Worm (Caenorhabditis elegans) whole organism, young adult: ENCODE measurements around the gene nduv-3.

Experiments
- B0019.2 ChIP-seq: fragments of 200-800 bp; sonication (Bioruptor generic); conservative IDR thresholded peaks from 2 replicates; pipeline ENCODE4 v1.3.6; 2022; ENCODE audit warnings: missing genetic modification reagents, missing genetic modification characterization, missing compliant biosample characterization
- B0261.1 ChIP-seq: sonication (generic microtip); optimal IDR thresholded peaks from 2 replicates; lab custom pipeline; 2016; ENCODE audit warnings: mild to moderate bottlenecking, missing genetic modification characterization, moderate library complexity, missing compliant biosample characterization
- B0336.3 ChIP-seq: fragments of 200-800 bp; sonication (Bioruptor generic); IDR thresholded peaks from 2 replicates; pipeline ENCODE4 v1.3.6; 2022; ENCODE audit warnings: missing genetic modification characterization, missing compliant biosample characterization
- D2030.7 ChIP-seq: fragments of 200-800 bp; sonication (Bioruptor generic); IDR thresholded peaks from 2 replicates; pipeline ENCODE4 v1.3.6; 2022; ENCODE audit warnings: missing genetic modification reagents, missing genetic modification characterization, missing compliant biosample characterization
- F10E7.11 ChIP-seq: sonication (generic microtip); optimal IDR thresholded peaks from 2 replicates; lab custom pipeline; 2017; ENCODE audit warnings: mild to moderate bottlenecking, missing genetic modification characterization, moderate library complexity, missing compliant biosample characterization
- F23B12.7 ChIP-seq: sonication (generic microtip); optimal IDR thresholded peaks from 2 replicates; lab custom pipeline; 2017; ENCODE audit warnings: missing genetic modification characterization, mild to moderate bottlenecking, missing compliant biosample characterization, antibody characterized with exemption, moderate library complexity; ENCODE audit not compliant: insufficient read depth
- F33H1.4 ChIP-seq: fragments of 200-800 bp; sonication (Bioruptor generic); IDR thresholded peaks from 2 replicates; pipeline ENCODE4 v1.3.6; 2022; ENCODE audit warnings: missing genetic modification reagents, missing genetic modification characterization, missing compliant biosample characterization
- F49E8.2 ChIP-seq: sonication (generic microtip); optimal IDR thresholded peaks from 3 replicates; lab custom pipeline; 2017; ENCODE audit warnings: missing genetic modification characterization, mild to moderate bottlenecking, missing compliant biosample characterization, antibody characterized with exemption, moderate library complexity; ENCODE audit not compliant: insufficient read depth
- F52B5.7 ChIP-seq: sonication (generic microtip); optimal IDR thresholded peaks from 2 replicates; lab custom pipeline; 2016; ENCODE audit warnings: mild to moderate bottlenecking, missing genetic modification characterization, missing compliant biosample characterization
- K11D2.4 ChIP-seq: fragments of 200-800 bp; sonication (Bioruptor generic); IDR thresholded peaks from 2 replicates; pipeline ENCODE4 v1.3.6; 2022; ENCODE audit warnings: missing genetic modification reagents, missing genetic modification characterization, missing compliant biosample characterization
- K12H6.12 ChIP-seq: fragments of 200-800 bp; sonication (Bioruptor generic); optimal IDR thresholded peaks from 2 replicates; lab custom pipeline; 2018; ENCODE audit warnings: mild to moderate bottlenecking, missing genetic modification characterization, missing compliant biosample characterization
- T26A5.8 ChIP-seq: sonication (generic microtip); optimal IDR thresholded peaks from 2 replicates; lab custom pipeline; 2016; ENCODE audit warnings: missing genetic modification characterization, missing compliant biosample characterization
- Y53F4B.3 ChIP-seq: fragments of 200-800 bp; sonication (Bioruptor generic); IDR thresholded peaks from 2 replicates; pipeline ENCODE4 v1.3.6; 2022; ENCODE audit warnings: missing genetic modification reagents, missing genetic modification characterization, missing compliant biosample characterization
- Y53G8AR.9 ChIP-seq: fragments of 200-800 bp; sonication (Bioruptor generic); conservative IDR thresholded peaks from 2 replicates; pipeline ENCODE4 v1.3.6; 2022; ENCODE audit warnings: missing genetic modification reagents, missing genetic modification characterization, missing compliant biosample characterization
- Y56A3A.18 ChIP-seq: fragments of 200-800 bp; sonication (Bioruptor generic); IDR thresholded peaks from 2 replicates; pipeline ENCODE4 v1.3.6; 2022; ENCODE audit warnings: missing genetic modification reagents, missing genetic modification characterization, missing compliant biosample characterization
- Y67H2A.10 ChIP-seq: fragments of 200-800 bp; sonication (Bioruptor generic); conservative IDR thresholded peaks from 2 replicates; pipeline ENCODE4 v1.3.6; 2022; ENCODE audit warnings: missing genetic modification reagents, missing genetic modification characterization, missing compliant biosample characterization
- Y95B8A.8 ChIP-seq: fragments of 200-800 bp; sonication (Bioruptor generic); IDR thresholded peaks from 2 replicates; pipeline ENCODE4 v1.3.6; 2022; ENCODE audit warnings: missing genetic modification reagents, missing genetic modification characterization, missing compliant biosample characterization
- aptf-2 ChIP-seq: fragments of 200-800 bp; sonication (Bioruptor generic); conservative IDR thresholded peaks from 2 replicates; pipeline ENCODE4 v1.3.6; 2022; ENCODE audit warnings: missing genetic modification reagents, missing genetic modification characterization, missing compliant biosample characterization
- attf-6 ChIP-seq: fragments of 200-800 bp; sonication (Bioruptor generic); IDR thresholded peaks from 2 replicates; pipeline ENCODE4 v1.3.6; 2022; ENCODE audit warnings: missing genetic modification reagents, missing genetic modification characterization, missing compliant biosample characterization
- bed-2 ChIP-seq: fragments of 200-800 bp; sonication (Bioruptor generic); IDR thresholded peaks from 2 replicates; pipeline ENCODE4 v1.3.6; 2022; ENCODE audit warnings: missing genetic modification reagents, missing genetic modification characterization, missing compliant biosample characterization
- cebp-2 ChIP-seq: fragments of 200-800 bp; sonication (Bioruptor generic); IDR thresholded peaks from 2 replicates; pipeline ENCODE4 v1.3.6; 2022; ENCODE audit warnings: missing genetic modification characterization, missing compliant biosample characterization
- ceh-40 ChIP-seq: fragments of 200-800 bp; sonication (Bioruptor generic); IDR thresholded peaks from 2 replicates; pipeline ENCODE4 v1.3.6; 2022; ENCODE audit warnings: missing genetic modification characterization, missing compliant biosample characterization
- chd-7 ChIP-seq: sonication (generic microtip); optimal IDR thresholded peaks from 2 replicates; lab custom pipeline; 2016; ENCODE audit warnings: mild to moderate bottlenecking, missing genetic modification characterization, moderate library complexity, missing compliant biosample characterization
- dpff-1 ChIP-seq: sonication (generic microtip); optimal IDR thresholded peaks from 2 replicates; lab custom pipeline; 2017; ENCODE audit warnings: mild to moderate bottlenecking, missing genetic modification characterization, missing compliant biosample characterization
- dpl-1 ChIP-seq: fragments of 150-350 bp; optimal IDR thresholded peaks from 2 replicates; lab custom pipeline; 2014; ENCODE audit warnings: missing biosample characterization, missing genetic modification reagents, missing genetic modification characterization
- egrh-3 ChIP-seq: fragments of 200-800 bp; sonication (Bioruptor generic); IDR thresholded peaks from 2 replicates; pipeline ENCODE4 v1.3.6; 2022; ENCODE audit warnings: missing genetic modification reagents, missing genetic modification characterization, missing compliant biosample characterization
- ets-4 ChIP-seq: fragments of 200-800 bp; sonication (Bioruptor generic); optimal IDR thresholded peaks from 2 replicates; lab custom pipeline; 2018; ENCODE audit warnings: mild to moderate bottlenecking, missing genetic modification characterization, missing compliant biosample characterization
- hrde-1 ChIP-seq: sonication (generic microtip); optimal IDR thresholded peaks from 2 replicates; lab custom pipeline; 2016; ENCODE audit warnings: missing genetic modification characterization, mild to moderate bottlenecking, missing compliant biosample characterization, moderate library complexity, missing genotype, missing genetic modification reagents, borderline replicate concordance
- lag-1 ChIP-seq: fragments of 200-800 bp; sonication (Bioruptor generic); IDR thresholded peaks from 2 replicates; pipeline ENCODE4 v1.3.6; 2022; ENCODE audit warnings: missing genetic modification reagents, missing genetic modification characterization, missing compliant biosample characterization
- lin-26 ChIP-seq: fragments of 200-800 bp; sonication (Bioruptor generic); IDR thresholded peaks from 2 replicates; pipeline ENCODE4 v1.3.6; 2022; ENCODE audit warnings: missing genetic modification reagents, missing genetic modification characterization, missing compliant biosample characterization
- lin-35 ChIP-seq, 3 experiments: fragments of 150-350 bp in 2 of 3; sonication (generic microtip) in 1 of 3; optimal IDR thresholded peaks; 2 replicates each; lab custom pipeline; 2014 to 2018; ENCODE audit warnings: missing biosample characterization in 3 of 3, missing genetic modification characterization in 3 of 3, missing genetic modification reagents in 3 of 3
- lsy-27 ChIP-seq: sonication (generic microtip); optimal IDR thresholded peaks from 2 replicates; lab custom pipeline; 2017; ENCODE audit warnings: missing genetic modification characterization, mild to moderate bottlenecking, missing compliant biosample characterization, antibody characterized with exemption, missing genotype, borderline replicate concordance; ENCODE audit not compliant: insufficient read depth
- madf-6 ChIP-seq: fragments of 200-800 bp; sonication (Bioruptor generic); IDR thresholded peaks from 2 replicates; pipeline ENCODE4 v1.3.6; 2022; ENCODE audit warnings: missing genetic modification reagents, missing genetic modification characterization, missing compliant biosample characterization
- madf-8 ChIP-seq: fragments of 200-800 bp; sonication (Bioruptor generic); conservative IDR thresholded peaks from 2 replicates; pipeline ENCODE4 v1.3.6; 2022; ENCODE audit warnings: missing genetic modification reagents, missing genetic modification characterization, missing compliant biosample characterization
- mcd-1 ChIP-seq: fragments of 200-800 bp; sonication (Bioruptor generic); IDR thresholded peaks from 2 replicates; pipeline ENCODE4 v1.3.6; 2022; ENCODE audit warnings: missing genetic modification reagents, missing genetic modification characterization, missing compliant biosample characterization
- mel-28 ChIP-seq: sonication (generic microtip); optimal IDR thresholded peaks from 2 replicates; lab custom pipeline; 2016; ENCODE audit warnings: borderline replicate concordance, mild to moderate bottlenecking, missing genetic modification characterization, missing compliant biosample characterization
- nfya-1 ChIP-seq: sonication (generic microtip); optimal IDR thresholded peaks from 2 replicates; lab custom pipeline; 2017; ENCODE audit warnings: antibody characterized with exemption, missing compliant biosample characterization, missing genetic modification characterization, borderline replicate concordance; ENCODE audit not compliant: insufficient read depth
- nfyb-1 ChIP-seq: fragments of 200-800 bp; sonication (Bioruptor generic); IDR thresholded peaks from 2 replicates; pipeline ENCODE4 v1.3.6; 2022; ENCODE audit warnings: missing genetic modification reagents, missing genetic modification characterization, missing compliant biosample characterization
- pbrm-1 ChIP-seq: fragments of 200-800 bp; sonication (Bioruptor generic); IDR thresholded peaks from 2 replicates; pipeline ENCODE4 v1.3.6; 2022; ENCODE audit warnings: missing genetic modification reagents, missing genetic modification characterization, missing compliant biosample characterization
- repo-1 ChIP-seq: sonication (generic microtip); optimal IDR thresholded peaks from 2 replicates; lab custom pipeline; 2017; ENCODE audit warnings: mild to moderate bottlenecking, missing genetic modification characterization, missing compliant biosample characterization
- snpc-1.1 ChIP-seq: sonication (generic microtip); optimal IDR thresholded peaks from 2 replicates; lab custom pipeline; 2017; ENCODE audit warnings: missing genetic modification characterization, mild to moderate bottlenecking, missing compliant biosample characterization, antibody characterized with exemption, moderate library complexity, missing genotype, missing genetic modification reagents; ENCODE audit not compliant: insufficient read depth
- sptf-2 ChIP-seq: fragments of 200-800 bp; sonication (Bioruptor generic); optimal IDR thresholded peaks from 2 replicates; lab custom pipeline; 2018; ENCODE audit warnings: mild to moderate bottlenecking, missing genetic modification characterization, missing compliant biosample characterization
- tlf-1 ChIP-seq: fragments of 200-800 bp; sonication (Bioruptor generic); optimal IDR thresholded peaks from 2 replicates; lab custom pipeline; 2018; ENCODE audit warnings: mild to moderate bottlenecking, missing genetic modification characterization, missing compliant biosample characterization
- unc-130 ChIP-seq: sonication (generic microtip); optimal IDR thresholded peaks from 2 replicates; lab custom pipeline; 2016; ENCODE audit warnings: missing genetic modification reagents, missing genetic modification characterization, missing compliant biosample characterization
- xnd-1 ChIP-seq: sonication (generic microtip); optimal IDR thresholded peaks from 2 replicates; lab custom pipeline; 2016; ENCODE audit warnings: missing genotype, missing genetic modification reagents, missing genetic modification characterization, missing compliant biosample characterization

nduv-3 gene

ce11 chrIV:2601988-2602861 is 38.9 kb upstream of the nduv-3 start (continued):
- TF ChIP-seq lag-1 (GFP tag; lab: Robert Waterston, UW) (no peak), F23B12.7 (peak; percentile 53), lin-26 (GFP tag; lab: Robert Waterston, UW) (peak; percentile 88), attf-6 (GFP tag; lab: Robert Waterston, UW) (peak; percentile 62), K12H6.12 (tag; lab: Kevin White, UChicago) (peak; percentile 93), dpl-1 (peak; percentile 8), pbrm-1 (GFP tag; lab: Robert Waterston, UW) (peak; percentile 96), B0336.3 (GFP tag; lab: Robert Waterston, UW) (peak; percentile 98), K11D2.4 (GFP tag; lab: Robert Waterston, UW) (peak; percentile 97), F49E8.2 (tag; lab: Kevin White, UChicago) (no peak), F10E7.11 (tag; lab: Kevin White, UChicago) (peak; percentile 91), cebp-2 (GFP tag; lab: Robert Waterston, UW) (peak; percentile 79; the same call in 1 of the 2 replicates), tlf-1 (GFP tag; lab: Kevin White, UChicago) (peak; percentile 97), ets-4 (GFP tag; lab: Kevin White, UChicago) (peak; percentile 90), F33H1.4 (peak; percentile 65), ceh-40 (peak; percentile 63; the same call in 1 of the 2 replicates), nfya-1 (tag; lab: Kevin White, UChicago) (no peak), egrh-3 (GFP tag; lab: Robert Waterston, UW) (peak; percentile 44; the same call in 1 of the 2 replicates), mcd-1 (peak; percentile 91), Y95B8A.8 (peak; percentile 90), lin-35 (GFP tag; optimal IDR thresholded peaks at IDR 0.05; lab: Kevin White, UChicago) (peak in 1 of 3 experiments; percentile 87), nfyb-1 (peak; percentile 97), mel-28 (tag; lab: Kevin White, UChicago) (peak; percentile 77), T26A5.8 (no peak), lsy-27 (no peak), B0019.2 (GFP tag; lab: Robert Waterston, UW) (peak; percentile 58; the same call in 1 of the 2 replicates), xnd-1 (tag; lab: Kevin White, UChicago) (no peak), chd-7 (peak; percentile 98), Y53F4B.3 (GFP tag; lab: Robert Waterston, UW) (no peak), F52B5.7 (tag; lab: Kevin White, UChicago) (peak; percentile 92), bed-2 (no peak), Y56A3A.18 (peak; percentile 96), Y67H2A.10 (peak; percentile 98), sptf-2 (GFP tag; lab: Kevin White, UChicago) (no peak), snpc-1.1 (tag; lab: Kevin White, UChicago) (no peak), dpff-1 (peak; percentile 54), hrde-1 (tag; lab: Kevin White, UChicago) (no peak), madf-6 (GFP tag; lab: Robert Waterston, UW) (peak; percentile 60; the same call in 1 of the 2 replicates), Y53G8AR.9 (GFP tag; lab: Robert Waterston, UW) (peak; percentile 97), madf-8 (no peak), unc-130 (GFP tag; lab: Kevin White, UChicago) (no peak), D2030.7 (GFP tag; lab: Robert Waterston, UW) (no peak), aptf-2 (GFP tag; lab: Robert Waterston, UW) (peak; percentile 54; the same call in 1 of the 2 replicates), B0261.1 (tag; lab: Kevin White, UChicago) (peak; percentile 19), repo-1 (tag; lab: Kevin White, UChicago) (peak; percentile 97)
